Fruit fly (Drosophila melanogaster) whole organism, embryonic: Measurements from ENCODE around the gene CG31493.

Source experiments
- Blimp-1 ChIP-seq: fragments of 200-800 bp; sonication (Bioruptor generic); optimal IDR thresholded peaks from 3 replicates; lab custom pipeline; 2018; ENCODE audit warnings: missing biosample characterization, missing genetic modification characterization, mild to moderate bottlenecking, moderate library complexity, missing genetic modification reagents
- CG1024 ChIP-seq: fragments of 200-800 bp; sonication (Bioruptor generic); IDR thresholded peaks from 2 replicates; pipeline ENCODE4 v1.3.6; 2022; ENCODE audit warnings: missing biosample characterization, missing genetic modification characterization
- CG10267 ChIP-seq: fragments of 200-800 bp; sonication (Bioruptor generic); optimal IDR thresholded peaks from 2 replicates; lab custom pipeline; 2018; ENCODE audit warnings: missing biosample characterization, mild to moderate bottlenecking, missing genetic modification characterization, moderate library complexity
- CG13424 ChIP-seq: fragments of 200-800 bp; sonication (Bioruptor generic); optimal IDR thresholded peaks from 2 replicates; lab custom pipeline; 2019; ENCODE audit warnings: missing biosample characterization, mild to moderate bottlenecking, missing genetic modification characterization, moderate library complexity
- CG17568 ChIP-seq: fragments of 200-800 bp; sonication (Bioruptor generic); optimal IDR thresholded peaks from 2 replicates; lab custom pipeline; 2018; ENCODE audit warnings: missing biosample characterization, mild to moderate bottlenecking, missing genetic modification characterization, moderate library complexity
- CG18262 ChIP-seq: fragments of 200-800 bp; optimal IDR thresholded peaks from 3 replicates; lab custom pipeline; 2019; ENCODE audit warnings: missing biosample characterization, mild to moderate bottlenecking, missing genetic modification characterization, moderate library complexity
- CG2712 ChIP-seq: fragments of 200-800 bp; optimal IDR thresholded peaks from 3 replicates; lab custom pipeline; 2019; ENCODE audit warnings: missing biosample characterization, mild to moderate bottlenecking, missing genetic modification characterization, moderate library complexity
- CG3407 ChIP-seq: fragments of 200-800 bp; sonication (Bioruptor generic); optimal IDR thresholded peaks from 2 replicates; lab custom pipeline; 2018; ENCODE audit warnings: missing biosample characterization, mild to moderate bottlenecking, missing genetic modification characterization
- CG4328 ChIP-seq: fragments of 200-800 bp; sonication (Bioruptor generic); optimal IDR thresholded peaks from 3 replicates; lab custom pipeline; 2017; ENCODE audit warnings: missing biosample characterization, missing genetic modification reagents, missing genetic modification characterization
- CG4617 ChIP-seq: fragments of 200-800 bp; sonication (Bioruptor generic); optimal IDR thresholded peaks from 3 replicates; lab custom pipeline; 2016; ENCODE audit warnings: missing biosample characterization, missing genetic modification characterization, borderline replicate concordance
- CG4820 ChIP-seq: fragments of 200-800 bp; sonication (Bioruptor generic); optimal IDR thresholded peaks from 3 replicates; lab custom pipeline; 2016; ENCODE audit warnings: missing biosample characterization, missing genetic modification characterization
- CG6765 ChIP-seq: fragments of 200-800 bp; sonication (Bioruptor generic); optimal IDR thresholded peaks from 3 replicates; lab custom pipeline; 2017; ENCODE audit warnings: missing biosample characterization, mild to moderate bottlenecking, missing genetic modification characterization
- CG9609 ChIP-seq: fragments of 200-800 bp; sonication (Bioruptor generic); optimal IDR thresholded peaks from 3 replicates; lab custom pipeline; 2016; ENCODE audit warnings: missing biosample characterization, missing genetic modification characterization
- D19A ChIP-seq: fragments of 200-800 bp; optimal IDR thresholded peaks from 3 replicates; lab custom pipeline; 2019; ENCODE audit warnings: missing biosample characterization, mild to moderate bottlenecking, missing genetic modification characterization, moderate library complexity
- Hr51 ChIP-seq, 2 experiments: fragments of 200-800 bp; sonication (Bioruptor generic); optimal IDR thresholded peaks; 2 replicates in 1 of 2; 3 replicates in 1 of 2; lab custom pipeline; 2016 to 2018; ENCODE audit warnings: missing biosample characterization in 2 of 2, missing genetic modification characterization in 2 of 2, mild to moderate bottlenecking in 1 of 2, moderate library complexity in 1 of 2
- Kr ChIP-seq: fragments of 200-800 bp; sonication (Bioruptor generic); optimal IDR thresholded peaks from 2 replicates; lab custom pipeline; 2017; ENCODE audit warnings: missing biosample characterization, mild to moderate bottlenecking, missing genetic modification characterization
- Lpt ChIP-seq: fragments of >200 bp; optimal IDR thresholded peaks from 2 replicates; lab custom pipeline; 2018; ENCODE audit warnings: missing biosample characterization, missing genetic modification characterization
- Scr ChIP-seq: fragments of 200-800 bp; sonication (Bioruptor generic); IDR thresholded peaks from 2 replicates; pipeline ENCODE4 v1.3.6; 2022; ENCODE audit warnings: missing biosample characterization, missing genetic modification characterization; ENCODE audit not compliant: partially characterized antibody
- Sox102F ChIP-seq: fragments of 200-800 bp; sonication (Bioruptor generic); optimal IDR thresholded peaks from 2 replicates; lab custom pipeline; 2018; ENCODE audit warnings: missing biosample characterization, mild to moderate bottlenecking, missing genetic modification characterization, moderate library complexity
- Ssrp ChIP-seq: fragments of 200-800 bp; sonication (Bioruptor generic); optimal IDR thresholded peaks from 2 replicates; lab custom pipeline; 2018; ENCODE audit warnings: missing biosample characterization, mild to moderate bottlenecking, missing genetic modification characterization, moderate library complexity
- Xrp1 ChIP-seq: fragments of 200-800 bp; sonication (Bioruptor generic); IDR thresholded peaks from 2 replicates; pipeline ENCODE4 v1.3.6; 2022; ENCODE audit warnings: missing biosample characterization, missing genetic modification characterization
- ap ChIP-seq: fragments of 200-800 bp; sonication (Bioruptor generic); IDR thresholded peaks from 2 replicates; pipeline ENCODE4 v1.3.6; 2022; ENCODE audit warnings: missing biosample characterization, missing genetic modification characterization
- az2 ChIP-seq: fragments of 200-800 bp; sonication (Bioruptor generic); optimal IDR thresholded peaks from 3 replicates; lab custom pipeline; 2016; ENCODE audit warnings: missing biosample characterization, missing genetic modification characterization
- bab2 ChIP-seq: fragments of 200-800 bp; sonication (Bioruptor generic); optimal IDR thresholded peaks from 2 replicates; lab custom pipeline; 2016; ENCODE audit warnings: missing biosample characterization, missing genetic modification characterization
- bsh ChIP-seq, 2 experiments: fragments of 200-800 bp; sonication (Bioruptor generic); optimal IDR thresholded peaks; 2 replicates each; lab custom pipeline; 2017 to 2018; ENCODE audit warnings: mild to moderate bottlenecking in 2 of 2, missing biosample characterization in 2 of 2, missing genetic modification characterization in 2 of 2, moderate library complexity in 1 of 2
- chif ChIP-seq, 2 experiments: fragments of 200-800 bp; sonication (Bioruptor generic); optimal IDR thresholded peaks; 3 replicates each; lab custom pipeline; 2016; ENCODE audit warnings: missing biosample characterization in 2 of 2, missing genetic modification characterization in 2 of 2
- dimm ChIP-seq: fragments of 200-800 bp; sonication (Bioruptor generic); IDR thresholded peaks from 2 replicates; pipeline ENCODE4 v1.3.6; 2022; ENCODE audit warnings: missing biosample characterization, missing genetic modification characterization
- disco-r ChIP-seq: fragments of 200-800 bp; sonication (Bioruptor generic); optimal IDR thresholded peaks from 2 replicates; lab custom pipeline; 2016; ENCODE audit warnings: missing biosample characterization, missing genetic modification characterization
- fd96Cb ChIP-seq: fragments of 200-800 bp; sonication (Bioruptor generic); optimal IDR thresholded peaks from 2 replicates; lab custom pipeline; 2018; ENCODE audit warnings: missing biosample characterization, mild to moderate bottlenecking, missing genetic modification characterization, moderate library complexity
- gcm ChIP-seq: fragments of 200-800 bp; sonication (Bioruptor generic); optimal IDR thresholded peaks from 2 replicates; lab custom pipeline; 2019; ENCODE audit warnings: missing biosample characterization, mild to moderate bottlenecking, missing genetic modification characterization, moderate library complexity
- gcm2 ChIP-seq: fragments of 200-800 bp; sonication (Bioruptor generic); optimal IDR thresholded peaks from 2 replicates; lab custom pipeline; 2016; ENCODE audit warnings: missing biosample characterization, missing genetic modification characterization
- gsb-n ChIP-seq: fragments of 200-800 bp; sonication (Bioruptor generic); optimal IDR thresholded peaks from 3 replicates; lab custom pipeline; 2018; ENCODE audit warnings: missing biosample characterization, mild to moderate bottlenecking, missing genetic modification characterization
- her ChIP-seq: fragments of 200-800 bp; sonication (Bioruptor generic); optimal IDR thresholded peaks from 2 replicates; lab custom pipeline; 2016; ENCODE audit warnings: missing biosample characterization, missing genetic modification characterization
- lmd ChIP-seq: fragments of 200-800 bp; sonication (Bioruptor generic); IDR thresholded peaks from 2 replicates; pipeline ENCODE4 v1.3.6; 2022; ENCODE audit warnings: missing biosample characterization, missing genetic modification characterization
- lola ChIP-seq, 3 experiments: fragments of >200 bp in 2 of 3; fragments of 200-800 bp in 1 of 3; sonication (Bioruptor generic) in 1 of 3; optimal IDR thresholded peaks; 2 replicates each; lab custom pipeline; 2017 to 2019; ENCODE audit warnings: missing biosample characterization in 3 of 3, missing genetic modification characterization in 3 of 3, mild to moderate bottlenecking in 1 of 3, moderate library complexity in 1 of 3
- nmo ChIP-seq: fragments of 200-800 bp; sonication (Bioruptor generic); optimal IDR thresholded peaks from 2 replicates; lab custom pipeline; 2018; ENCODE audit warnings: missing biosample characterization, mild to moderate bottlenecking, missing genetic modification characterization, moderate library complexity
- nom ChIP-seq: fragments of 200-800 bp; sonication (Bioruptor generic); optimal IDR thresholded peaks from 2 replicates; lab custom pipeline; 2017; ENCODE audit warnings: missing biosample characterization, missing genetic modification characterization, mild to moderate bottlenecking, moderate library complexity, missing genetic modification reagents
- phol ChIP-seq: fragments of 200-800 bp; sonication (Bioruptor generic); optimal IDR thresholded peaks from 3 replicates; lab custom pipeline; 2018; ENCODE audit warnings: missing biosample characterization, mild to moderate bottlenecking, missing genetic modification characterization, moderate library complexity
- prd ChIP-seq, 3 experiments: fragments of >200 bp in 2 of 3; fragments of 200-800 bp in 1 of 3; sonication (Bioruptor generic) in 1 of 3; optimal IDR thresholded peaks in 2 of 3; IDR thresholded peaks in 1 of 3; 2 replicates in 2 of 3; 3 replicates in 1 of 3; pipeline versions ENCODE4 v1.3.6 to Lab custom; 2017 to 2022; ENCODE audit warnings: missing biosample characterization in 1 of 3, missing genetic modification characterization in 1 of 3
- pum ChIP-seq: fragments of 200-800 bp; sonication (Bioruptor generic); optimal IDR thresholded peaks from 2 replicates; lab custom pipeline; 2016; ENCODE audit warnings: missing biosample characterization, missing genetic modification characterization
- row ChIP-seq: fragments of 200-800 bp; sonication (Bioruptor generic); IDR thresholded peaks from 3 replicates; pipeline ENCODE4 v1.3.6; 2022; ENCODE audit warnings: missing biosample characterization, missing genetic modification characterization
- seq ChIP-seq: fragments of 200-800 bp; sonication (Bioruptor generic); IDR thresholded peaks from 2 replicates; pipeline ENCODE4 v1.3.6; 2022; ENCODE audit warnings: missing biosample characterization, missing genetic modification characterization
- tin ChIP-seq: fragments of 200-800 bp; sonication (Bioruptor generic); optimal IDR thresholded peaks from 3 replicates; lab custom pipeline; 2016; ENCODE audit warnings: missing biosample characterization, missing genetic modification characterization
- toy ChIP-seq: fragments of 200-800 bp; sonication (Bioruptor generic); IDR thresholded peaks from 2 replicates; pipeline ENCODE4 v1.3.6; 2022; ENCODE audit warnings: missing biosample characterization, missing genetic modification characterization
- trh ChIP-seq: fragments of 200-800 bp; sonication (Bioruptor generic); optimal IDR thresholded peaks from 2 replicates; lab custom pipeline; 2016; ENCODE audit warnings: missing biosample characterization, missing genetic modification characterization
- vvl ChIP-seq: fragments of 200-800 bp; sonication (Bioruptor generic); IDR thresholded peaks from 2 replicates; pipeline ENCODE4 v1.3.6; 2022; ENCODE audit warnings: missing biosample characterization, missing genetic modification characterization

Gene CG31493

DNA sequence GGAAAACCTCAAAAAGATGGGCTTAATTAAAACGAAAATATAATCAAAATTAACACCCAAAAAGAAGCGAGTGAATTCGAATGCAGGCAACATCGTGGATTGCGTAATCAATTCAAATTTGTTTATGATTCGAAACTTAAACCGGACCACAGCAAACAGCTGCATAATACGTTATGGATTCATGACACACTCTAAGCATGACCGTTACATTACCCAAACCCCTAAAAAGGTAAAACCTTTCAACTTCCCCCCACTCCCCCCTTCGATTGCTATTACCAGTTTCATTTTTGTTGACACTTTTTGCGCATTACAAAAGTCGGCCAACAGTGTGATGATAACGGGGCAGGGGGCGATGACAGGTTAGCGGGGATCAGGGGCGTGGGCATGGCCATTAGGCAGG, 38.6 kb downstream of the CG31493 start (continued):
- TF ChIP-seq gcm2 (no peak), CG4328 (no peak), pum (no peak)
- TF ChIP-seq, all 482 proteins: peak for 15

DNA sequence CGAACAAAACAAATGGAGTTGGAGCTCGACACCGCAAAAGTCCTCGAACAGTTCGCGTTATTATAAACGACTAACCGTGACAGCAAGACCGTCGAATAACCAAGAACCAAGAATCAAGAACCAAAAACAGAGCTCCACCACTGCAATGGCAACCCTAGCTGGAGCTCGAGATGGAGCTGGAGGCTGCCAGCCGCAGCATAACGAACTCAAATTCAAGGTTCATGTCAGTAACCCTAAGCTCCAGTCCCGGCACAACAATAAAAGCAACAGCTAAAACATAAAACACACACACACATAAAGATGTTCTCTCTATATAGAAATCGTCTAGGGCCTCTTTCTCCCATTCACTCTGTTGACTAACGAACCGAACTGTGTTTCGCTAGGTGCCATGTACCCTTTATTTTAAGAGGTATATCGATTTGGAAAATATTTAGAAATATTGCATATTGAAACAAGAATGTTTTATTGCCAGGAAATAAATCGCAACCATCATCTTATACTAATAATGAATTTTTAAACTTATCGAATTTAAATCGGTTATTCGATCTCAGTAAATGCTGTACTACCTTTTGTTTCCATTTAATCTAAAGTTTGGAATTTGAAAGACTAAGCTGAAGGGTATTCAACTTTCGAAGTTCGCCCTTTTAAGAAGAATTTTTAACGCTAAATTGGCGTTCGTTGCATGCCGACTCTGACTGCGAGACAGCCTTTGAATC, 40.2 kb downstream of the CG31493 start:
- peak in 1 of 2 experiments; percentile 12 for TF ChIP-seq chif (GFP tag; optimal IDR thresholded peaks at IDR 0.05; lab: Kevin White, UChicago)
- no peak for TF ChIP-seq Scr
- peak; percentile 18 for TF ChIP-seq CG13424 (tag; lab: Kevin White, UChicago)
- TF ChIP-seq CG1024 (GFP tag; lab: Robert Waterston, UW) = no peak
- TF ChIP-seq Kr (GFP tag; lab: Kevin White, UChicago) = no peak
- TF ChIP-seq fd96Cb (tag; lab: Kevin White, UChicago) = no peak
- TF ChIP-seq row (GFP tag; lab: Robert Waterston, UW) = peak; percentile 33; the same call in 1 of the 3 replicates
- TF ChIP-seq her = no peak
- TF ChIP-seq CG4820 (GFP tag; lab: Kevin White, UChicago) = no peak
- TF ChIP-seq lmd = no peak
- no peak for TF ChIP-seq CG4617 (GFP tag; lab: Kevin White, UChicago)
- TF ChIP-seq disco-r (GFP tag; lab: Kevin White, UChicago) = no peak
- no peak for TF ChIP-seq CG18262 (tag; lab: Kevin White, UChicago)
- TF ChIP-seq Ssrp = peak; percentile 34
- TF ChIP-seq gcm (GFP tag; lab: Kevin White, UChicago) = no peak
- TF ChIP-seq az2 (GFP tag; lab: Kevin White, UChicago) = peak; percentile 7
- TF ChIP-seq gcm2 = no peak
- TF ChIP-seq tin (GFP tag; lab: Kevin White, UChicago) = peak; percentile 2
- TF ChIP-seq seq (GFP tag; lab: Robert Waterston, UW) = no peak
- TF ChIP-seq prd (optimal IDR thresholded peaks at IDR 0.05; lab: Kevin White, UChicago) = no peak
- TF ChIP-seq prd (GFP tag; IDR thresholded peaks at IDR 0.05; lab: Robert Waterston, UW) = peak; percentile 18; the same call in 1 of the 3 replicates
- TF ChIP-seq nmo = peak; percentile 26
- TF ChIP-seq CG10267 (tag; lab: Kevin White, UChicago) = peak; percentile 39
- TF ChIP-seq CG4328 = no peak
- peak; percentile 23 for TF ChIP-seq nom
- TF ChIP-seq bab2 (GFP tag; lab: Kevin White, UChicago) = no peak
- no peak for TF ChIP-seq Lpt
- TF ChIP-seq Blimp-1 (GFP tag; lab: Kevin White, UChicago) = peak; percentile 57
- TF ChIP-seq trh (GFP tag; lab: Kevin White, UChicago) = no peak
- TF ChIP-seq vvl = 0 out of 2 replicates have a peak, but pooled peaks have one; percentile 23
- no peak for TF ChIP-seq CG6765
- TF ChIP-seq phol (tag; lab: Kevin White, UChicago) = peak; percentile 19
- no peak for TF ChIP-seq CG9609 (GFP tag; lab: Kevin White, UChicago)
- TF ChIP-seq D19A (tag; lab: Kevin White, UChicago) = peak; percentile 59
- no peak for TF ChIP-seq dimm
- no peak for TF ChIP-seq ap (GFP tag; lab: Robert Waterston, UW)
- peak; percentile 30 for TF ChIP-seq Sox102F (GFP tag; lab: Kevin White, UChicago)
- TF ChIP-seq CG2712 (tag; lab: Kevin White, UChicago) = peak; percentile 65
- peak; percentile 22 for TF ChIP-seq gsb-n
- no peak for TF ChIP-seq toy (GFP tag; lab: Robert Waterston, UW)
- no peak for TF ChIP-seq Hr51 (GFP tag; optimal IDR thresholded peaks at IDR 0.05; lab: Kevin White, UChicago)
- TF ChIP-seq CG17568 (GFP tag; lab: Kevin White, UChicago) = no peak
- peak in 1 of 3 experiments; percentile 68 for TF ChIP-seq lola (GFP tag; optimal IDR thresholded peaks at IDR 0.05; lab: Kevin White, UChicago)
- TF ChIP-seq bsh (GFP tag; optimal IDR thresholded peaks at IDR 0.05; lab: Kevin White, UChicago) = peak in 1 of 2 experiments; percentile 67
- peak; percentile 43; the same call in 1 of the 2 replicates for TF ChIP-seq Xrp1 (GFP tag; lab: Robert Waterston, UW)
- TF ChIP-seq CG3407 (GFP tag; lab: Kevin White, UChicago) = no peak
